Worm (Caenorhabditis elegans): ENCODE data around the gene asp-6.

ce11 chrV:8282933-8283332 lies 14.2 kb upstream of the asp-6 start:
- TF ChIP-seq him-1 (tag; optimal IDR thresholded peaks at IDR 0.05) = no peak
- TF ChIP-seq dao-5 (tag; optimal IDR thresholded peaks at IDR 0.05) = no peak
- TF ChIP-seq W03F9.2 (tag; optimal IDR thresholded peaks at IDR 0.05) = no peak

All from whole organism, L4/young adult.